Fruit fly (Drosophila melanogaster) whole organism, embryonic: ENCODE measurements around the gene Trs20.

Experiments
- Atf3 ChIP-seq: fragments of 200-800 bp; sonication (Bioruptor generic); optimal IDR thresholded peaks from 3 replicates; lab custom pipeline; 2016; ENCODE audit warnings: missing biosample characterization, missing genetic modification characterization
- Bdp1 ChIP-seq: fragments of 200-800 bp; sonication (Bioruptor generic); optimal IDR thresholded peaks from 3 replicates; lab custom pipeline; 2016; ENCODE audit warnings: missing biosample characterization, missing genetic modification characterization
- Bgb ChIP-seq: fragments of 200-800 bp; sonication (Bioruptor generic); IDR thresholded peaks from 2 replicates; pipeline ENCODE4 v1.3.6; 2022; ENCODE audit warnings: missing biosample characterization, missing genetic modification characterization; ENCODE audit not compliant: partially characterized antibody
- Blimp-1 ChIP-seq: fragments of 200-800 bp; sonication (Bioruptor generic); optimal IDR thresholded peaks from 3 replicates; lab custom pipeline; 2018; ENCODE audit warnings: missing biosample characterization, missing genetic modification characterization, mild to moderate bottlenecking, moderate library complexity, missing genetic modification reagents
- CG1233 ChIP-seq: fragments of 200-800 bp; sonication (Bioruptor generic); optimal IDR thresholded peaks from 4 replicates; lab custom pipeline; 2018; ENCODE audit warnings: missing biosample characterization, mild to moderate bottlenecking, missing genetic modification characterization
- CG13296 ChIP-seq: fragments of 200-800 bp; sonication (Bioruptor generic); optimal IDR thresholded peaks from 3 replicates; lab custom pipeline; 2018; ENCODE audit warnings: missing biosample characterization, mild to moderate bottlenecking, missing genetic modification characterization
- CG14710 ChIP-seq: fragments of 200-800 bp; sonication (Bioruptor generic); optimal IDR thresholded peaks from 3 replicates; lab custom pipeline; 2019; ENCODE audit warnings: missing biosample characterization, mild to moderate bottlenecking, missing genetic modification characterization, moderate library complexity
- CG15269 ChIP-seq: fragments of 200-800 bp; sonication (Bioruptor generic); optimal IDR thresholded peaks from 2 replicates; lab custom pipeline; 2018; ENCODE audit warnings: missing biosample characterization, mild to moderate bottlenecking, missing genetic modification characterization, moderate library complexity
- CG17186 ChIP-seq: fragments of 200-800 bp; sonication (Bioruptor generic); optimal IDR thresholded peaks from 3 replicates; lab custom pipeline; 2017; ENCODE audit warnings: missing biosample characterization, missing genetic modification reagents, missing genetic modification characterization
- CG17612 ChIP-seq: fragments of 200-800 bp; sonication (Bioruptor generic); IDR thresholded peaks from 2 replicates; pipeline ENCODE4 v1.3.6; 2022; ENCODE audit warnings: missing biosample characterization, missing genetic modification characterization
- CG2120 ChIP-seq: fragments of 200-800 bp; sonication (Bioruptor generic); optimal IDR thresholded peaks from 3 replicates; lab custom pipeline; 2016; ENCODE audit warnings: missing biosample characterization, missing genetic modification characterization
- CG2199 ChIP-seq: fragments of 200-800 bp; sonication (Bioruptor generic); IDR thresholded peaks from 3 replicates; pipeline ENCODE4 v1.3.6; 2022; ENCODE audit warnings: missing biosample characterization, missing genetic modification characterization
- CG3847 ChIP-seq: fragments of 200-800 bp; sonication (Bioruptor generic); IDR thresholded peaks from 2 replicates; pipeline ENCODE4 v1.3.6; 2022; ENCODE audit warnings: missing biosample characterization, missing genetic modification characterization
- CG4854 ChIP-seq: fragments of 200-800 bp; sonication (Bioruptor generic); optimal IDR thresholded peaks from 2 replicates; lab custom pipeline; 2016; ENCODE audit warnings: missing biosample characterization, missing genetic modification characterization, inconsistent platforms
- CG5953 ChIP-seq: fragments of 200-800 bp; sonication (Bioruptor generic); IDR thresholded peaks from 2 replicates; pipeline ENCODE4 v1.3.6; 2022; ENCODE audit warnings: missing biosample characterization, missing genetic modification characterization
- CG6689 ChIP-seq: fragments of 200-800 bp; sonication (Bioruptor generic); IDR thresholded peaks from 2 replicates; pipeline ENCODE4 v1.3.6; 2022; ENCODE audit warnings: missing biosample characterization, missing genetic modification characterization
- CG8281 ChIP-seq: fragments of 200-800 bp; sonication (Bioruptor generic); optimal IDR thresholded peaks from 2 replicates; lab custom pipeline; 2018; ENCODE audit warnings: missing biosample characterization, mild to moderate bottlenecking, missing genetic modification characterization, moderate library complexity
- CG8388 ChIP-seq: fragments of 200-800 bp; sonication (Bioruptor generic); optimal IDR thresholded peaks from 2 replicates; lab custom pipeline; 2019; ENCODE audit warnings: missing biosample characterization, mild to moderate bottlenecking, missing genetic modification characterization, moderate library complexity
- CG8478 ChIP-seq: fragments of >200 bp; optimal IDR thresholded peaks from 2 replicates; lab custom pipeline; 2018
- Dip2 ChIP-seq: fragments of 200-800 bp; sonication (Bioruptor generic); IDR thresholded peaks from 2 replicates; pipeline ENCODE4 v1.3.6; 2022; ENCODE audit warnings: missing biosample characterization, missing genetic modification characterization
- Dip3 ChIP-seq: fragments of 200-800 bp; sonication (Bioruptor generic); optimal IDR thresholded peaks from 3 replicates; lab custom pipeline; 2016; ENCODE audit warnings: missing biosample characterization, missing genetic modification characterization
- Elba2 ChIP-seq: fragments of 200-800 bp; sonication (Bioruptor generic); optimal IDR thresholded peaks from 3 replicates; lab custom pipeline; 2016; ENCODE audit warnings: missing biosample characterization, missing genetic modification characterization
- HmgZ ChIP-seq: fragments of 200-800 bp; sonication (Bioruptor generic); optimal IDR thresholded peaks from 2 replicates; lab custom pipeline; 2018; ENCODE audit warnings: missing biosample characterization, mild to moderate bottlenecking, missing genetic modification characterization
- Lhr ChIP-seq: fragments of 200-800 bp; sonication (Bioruptor generic); optimal IDR thresholded peaks from 3 replicates; lab custom pipeline; 2017; ENCODE audit warnings: mild to moderate bottlenecking, missing biosample characterization, missing genetic modification reagents, missing genetic modification characterization
- Lpt ChIP-seq: fragments of >200 bp; optimal IDR thresholded peaks from 2 replicates; lab custom pipeline; 2018; ENCODE audit warnings: missing biosample characterization, missing genetic modification characterization
- Scr ChIP-seq: fragments of 200-800 bp; sonication (Bioruptor generic); IDR thresholded peaks from 2 replicates; pipeline ENCODE4 v1.3.6; 2022; ENCODE audit warnings: missing biosample characterization, missing genetic modification characterization; ENCODE audit not compliant: partially characterized antibody
- Tbp ChIP-seq: fragments of >200 bp; optimal IDR thresholded peaks from 2 replicates; lab custom pipeline; 2018; ENCODE audit warnings: missing biosample characterization, missing genetic modification characterization
- Usf ChIP-seq: fragments of 200-800 bp; sonication (Bioruptor generic); optimal IDR thresholded peaks from 2 replicates; lab custom pipeline; 2017; ENCODE audit warnings: missing genotype, missing biosample characterization, missing genetic modification characterization
- Xbp1 ChIP-seq: fragments of 200-800 bp; sonication (Bioruptor generic); optimal IDR thresholded peaks from 3 replicates; lab custom pipeline; 2016; ENCODE audit warnings: missing biosample characterization, mild to moderate bottlenecking, missing genetic modification characterization
- ara ChIP-seq: fragments of 200-800 bp; sonication (Bioruptor generic); IDR thresholded peaks from 2 replicates; pipeline ENCODE4 v1.3.6; 2022; ENCODE audit warnings: missing biosample characterization, missing genetic modification characterization
- ase ChIP-seq: fragments of 200-800 bp; sonication (Bioruptor generic); IDR thresholded peaks from 3 replicates; pipeline ENCODE4 v1.3.6; 2022; ENCODE audit warnings: missing biosample characterization, missing genetic modification characterization
- ato ChIP-seq: fragments of 200-800 bp; sonication (Bioruptor generic); IDR thresholded peaks from 2 replicates; pipeline ENCODE4 v1.3.6; 2022; ENCODE audit warnings: missing biosample characterization, missing genetic modification characterization; ENCODE audit not compliant: partially characterized antibody
- chn ChIP-seq: fragments of 200-800 bp; sonication (Bioruptor generic); optimal IDR thresholded peaks from 2 replicates; lab custom pipeline; 2016; ENCODE audit warnings: missing biosample characterization, missing genetic modification characterization
- danr ChIP-seq: fragments of 200-800 bp; sonication (Bioruptor generic); IDR thresholded peaks from 2 replicates; pipeline ENCODE4 v1.3.6; 2022; ENCODE audit warnings: missing biosample characterization, missing genetic modification characterization
- dimm ChIP-seq: fragments of 200-800 bp; sonication (Bioruptor generic); IDR thresholded peaks from 2 replicates; pipeline ENCODE4 v1.3.6; 2022; ENCODE audit warnings: missing biosample characterization, missing genetic modification characterization
- ems ChIP-seq: fragments of 200-800 bp; sonication (Bioruptor generic); optimal IDR thresholded peaks from 3 replicates; lab custom pipeline; 2016; ENCODE audit warnings: missing biosample characterization, missing genetic modification characterization
- ftz-f1 ChIP-seq: fragments of 200-800 bp; sonication (Bioruptor generic); optimal IDR thresholded peaks from 2 replicates; lab custom pipeline; 2016; ENCODE audit warnings: missing biosample characterization, missing genetic modification characterization
- gem ChIP-seq: fragments of 200-800 bp; sonication (Bioruptor generic); optimal IDR thresholded peaks from 2 replicates; lab custom pipeline; 2019; ENCODE audit warnings: missing biosample characterization, mild to moderate bottlenecking, missing genetic modification characterization, moderate library complexity
- hth ChIP-seq: fragments of >200 bp; optimal IDR thresholded peaks from 2 replicates; lab custom pipeline; 2017; ENCODE audit warnings: inconsistent platforms
- jigr1 ChIP-seq: fragments of 200-800 bp; sonication (Bioruptor generic); IDR thresholded peaks from 3 replicates; pipeline ENCODE4 v1.3.6; 2022; ENCODE audit warnings: missing biosample characterization, missing genetic modification characterization
- kni ChIP-seq: fragments of 200-800 bp; sonication (Bioruptor generic); optimal IDR thresholded peaks from 3 replicates; lab custom pipeline; 2017; ENCODE audit warnings: mild to moderate bottlenecking, missing biosample characterization, missing genetic modification reagents, missing genetic modification characterization
- lov ChIP-seq, 2 experiments: fragments of 200-800 bp in 1 of 2; fragments of >200 bp in 1 of 2; sonication (Bioruptor generic) in 1 of 2; IDR thresholded peaks in 1 of 2; optimal IDR thresholded peaks in 1 of 2; 2 replicates in 1 of 2; 3 replicates in 1 of 2; pipeline versions ENCODE4 v1.3.6 to Lab custom; 2017 to 2022; ENCODE audit warnings: missing biosample characterization in 1 of 2, missing genetic modification characterization in 1 of 2
- pzg ChIP-seq: fragments of 200-800 bp; sonication (Bioruptor generic); optimal IDR thresholded peaks from 3 replicates; lab custom pipeline; 2018; ENCODE audit warnings: missing biosample characterization, mild to moderate bottlenecking, missing genetic modification characterization, moderate library complexity
- rib ChIP-seq: fragments of 200-800 bp; sonication (Bioruptor generic); IDR thresholded peaks from 2 replicates; pipeline ENCODE4 v1.3.6; 2022; ENCODE audit warnings: missing biosample characterization, missing genetic modification characterization
- sd ChIP-seq: fragments of 200-800 bp; sonication (Bioruptor generic); optimal IDR thresholded peaks from 3 replicates; lab custom pipeline; 2018; ENCODE audit warnings: missing biosample characterization, mild to moderate bottlenecking, missing genetic modification characterization, moderate library complexity
- seq ChIP-seq: fragments of 200-800 bp; sonication (Bioruptor generic); IDR thresholded peaks from 2 replicates; pipeline ENCODE4 v1.3.6; 2022; ENCODE audit warnings: missing biosample characterization, missing genetic modification characterization
- sr ChIP-seq: fragments of 200-800 bp; sonication (Bioruptor generic); IDR thresholded peaks from 3 replicates; pipeline ENCODE4 v1.3.6; 2022; ENCODE audit warnings: missing biosample characterization, missing genetic modification characterization
- usp ChIP-seq: fragments of >200 bp; optimal IDR thresholded peaks from 2 replicates; lab custom pipeline; 2017; ENCODE audit warnings: missing biosample characterization, missing genetic modification characterization
- wek ChIP-seq: fragments of 200-800 bp; sonication (Bioruptor generic); optimal IDR thresholded peaks from 3 replicates; lab custom pipeline; 2018; ENCODE audit warnings: missing biosample characterization, mild to moderate bottlenecking, missing genetic modification characterization, moderate library complexity
- zfh1 ChIP-seq: fragments of 200-800 bp; sonication (Bioruptor generic); IDR thresholded peaks from 3 replicates; pipeline ENCODE4 v1.3.6; 2022; ENCODE audit warnings: missing biosample characterization, missing genetic modification characterization

Trs20 gene

DNA sequence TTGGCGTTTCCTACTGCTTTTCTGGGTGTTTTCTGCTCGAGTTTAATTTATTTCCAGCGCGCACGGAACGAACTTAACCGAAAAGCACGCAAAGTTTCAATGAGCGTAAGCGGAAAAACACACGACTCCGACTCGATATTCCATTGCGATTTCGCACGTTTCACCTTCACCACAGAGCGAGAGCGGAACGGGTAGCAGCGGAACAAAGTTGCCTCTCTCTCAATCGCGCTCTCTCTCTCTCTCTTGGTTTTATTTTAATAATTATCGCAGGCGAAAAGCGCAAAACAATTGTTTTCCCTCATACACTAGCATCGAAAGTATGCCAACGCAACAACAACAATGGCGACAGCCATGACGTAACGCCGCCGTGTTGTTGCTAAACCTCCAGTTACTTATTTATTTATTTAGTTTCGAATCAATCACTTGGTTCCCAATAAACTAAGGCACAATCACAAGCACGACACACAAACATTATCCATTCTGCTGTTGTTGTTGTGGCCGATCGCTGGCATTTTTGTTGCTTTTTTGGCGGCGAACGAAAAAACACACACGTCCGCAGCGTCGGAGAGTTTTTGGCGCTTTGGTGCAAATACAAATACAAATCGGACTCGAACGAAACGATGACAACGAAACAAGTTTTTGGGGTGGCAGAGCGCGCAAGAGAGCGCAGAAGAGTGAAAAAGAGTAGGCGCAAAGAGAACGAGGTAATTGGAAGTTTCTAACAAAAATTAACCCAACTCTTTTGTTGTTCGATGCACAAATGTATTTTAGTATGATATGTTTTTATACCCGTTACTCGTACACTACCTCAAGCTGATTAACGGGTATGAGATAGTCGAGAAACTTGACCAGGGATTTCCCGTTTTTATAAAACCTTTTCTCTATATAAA is 33.0 kb upstream of the Trs20 start, which contains the start of gene CG5151 (continued):
- no peak for TF ChIP-seq CG1233 (GFP tag; lab: Kevin White, UChicago)
- no peak for TF ChIP-seq Lpt (GFP tag; lab: Kevin White, UChicago)
- TF ChIP-seq HmgZ (tag; lab: Kevin White, UChicago), result no peak
- TF ChIP-seq gem (tag; lab: Kevin White, UChicago), result no peak
- no peak for TF ChIP-seq Atf3
- TF ChIP-seq dimm (GFP tag; lab: Robert Waterston, UW), result no peak
- no peak for TF ChIP-seq hth (lab: Kevin White, UChicago)
- no peak for TF ChIP-seq CG17612 (GFP tag; lab: Robert Waterston, UW)
- TF ChIP-seq Lhr (GFP tag; lab: Kevin White, UChicago), result no peak
- no peak for TF ChIP-seq zfh1 (GFP tag; lab: Robert Waterston, UW)
- TF ChIP-seq CG2120 (GFP tag; lab: Kevin White, UChicago), result no peak
- TF ChIP-seq kni (GFP tag; lab: Kevin White, UChicago), result peak; percentile 30
- no peak for TF ChIP-seq CG5953 (GFP tag; lab: Robert Waterston, UW)
- TF ChIP-seq pzg (GFP tag; lab: Kevin White, UChicago), result no peak
- no peak for TF ChIP-seq chn (GFP tag; lab: Kevin White, UChicago)
- no peak for TF ChIP-seq sr (GFP tag; lab: Robert Waterston, UW)
- no peak for TF ChIP-seq CG4854 (GFP tag; lab: Kevin White, UChicago)
- TF ChIP-seq jigr1 (GFP tag; lab: Robert Waterston, UW), result no peak
- no peak for TF ChIP-seq CG8478 (lab: Kevin White, UChicago)
- TF ChIP-seq CG13296 (GFP tag; lab: Kevin White, UChicago), result peak; percentile 22
- TF ChIP-seq ems (GFP tag; lab: Kevin White, UChicago), result no peak
- no peak for TF ChIP-seq Usf (GFP tag; lab: Kevin White, UChicago)
- TF ChIP-seq Bgb, result peak; percentile 81
- TF ChIP-seq usp (GFP tag; lab: Kevin White, UChicago), result no peak
- peak; percentile 20 for TF ChIP-seq wek
- no peak for TF ChIP-seq Bdp1 (GFP tag; lab: Kevin White, UChicago)
- TF ChIP-seq CG8388 (GFP tag; lab: Kevin White, UChicago), result no peak
- no peak for TF ChIP-seq Dip2 (GFP tag; lab: Robert Waterston, UW)
- TF ChIP-seq seq, result no peak
- no peak for TF ChIP-seq CG3847
- no peak for TF ChIP-seq CG8281 (tag; lab: Kevin White, UChicago)
- TF ChIP-seq Elba2 (GFP tag; lab: Kevin White, UChicago), result no peak
- no peak for TF ChIP-seq CG6689 (GFP tag; lab: Robert Waterston, UW)
- peak; percentile 76 for TF ChIP-seq sd (tag; lab: Kevin White, UChicago)
- no peak for TF ChIP-seq CG2199 (GFP tag; lab: Robert Waterston, UW)
- no peak for TF ChIP-seq CG17186

DNA sequence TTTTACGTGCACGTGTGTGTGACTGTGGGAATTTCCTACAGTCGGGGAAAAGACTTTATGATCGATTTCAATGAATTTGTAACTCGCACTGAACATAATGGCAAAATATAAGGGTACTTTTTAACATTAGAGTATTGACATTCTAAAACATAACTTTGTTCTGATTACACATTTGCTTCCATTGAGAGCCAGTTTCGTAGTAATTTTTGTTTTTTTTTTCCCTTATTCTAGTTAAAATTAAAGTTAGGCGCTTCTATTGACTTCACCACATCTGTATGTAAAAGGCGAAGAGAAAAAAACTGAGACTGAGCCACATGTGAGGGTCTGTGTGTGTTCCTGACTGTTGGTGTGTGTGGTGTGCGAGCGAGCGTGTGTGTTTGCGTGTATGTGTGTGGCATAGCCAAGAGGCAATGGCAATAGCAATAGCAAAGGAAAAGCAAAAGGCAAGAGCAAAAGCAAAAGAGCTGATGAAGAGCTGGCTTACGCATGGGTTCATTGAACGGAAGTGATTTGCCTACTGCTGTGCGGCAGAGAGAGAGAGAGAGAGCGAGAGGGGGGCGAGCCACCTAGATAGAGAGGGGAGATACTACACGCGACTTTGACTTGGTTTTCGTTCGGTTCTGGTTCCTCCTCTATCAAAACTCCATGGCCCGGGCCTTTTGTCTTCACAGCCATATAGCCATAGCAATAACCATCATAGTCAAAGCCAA is 30.6 kb upstream of the Trs20 start:
- no peak for TF ChIP-seq ara (GFP tag; lab: Robert Waterston, UW)
- no peak for TF ChIP-seq Scr (GFP tag; lab: Robert Waterston, UW)
- TF ChIP-seq ato, result no peak
- no peak for TF ChIP-seq lov (optimal IDR thresholded peaks at IDR 0.05; lab: Kevin White, UChicago)
- TF ChIP-seq lov (GFP tag; IDR thresholded peaks at IDR 0.05; lab: Robert Waterston, UW), result no peak
- peak; percentile 67 for TF ChIP-seq Blimp-1 (GFP tag; lab: Kevin White, UChicago)
- peak; percentile 74 for TF ChIP-seq Dip3 (GFP tag; lab: Kevin White, UChicago)
- peak; percentile 82 for TF ChIP-seq CG15269
- TF ChIP-seq danr (GFP tag; lab: Robert Waterston, UW), result peak; percentile 11; the same call in 1 of the 2 replicates
- peak; percentile 54 for TF ChIP-seq CG14710 (tag; lab: Kevin White, UChicago)
- 0 out of 2 replicates have a peak, but pooled peaks have one; percentile 41 for TF ChIP-seq rib (GFP tag; lab: Robert Waterston, UW)
- peak; percentile 64 for TF ChIP-seq Xbp1
- TF ChIP-seq ftz-f1 (GFP tag; lab: Kevin White, UChicago), result no peak
- TF ChIP-seq ase (GFP tag; lab: Robert Waterston, UW), result 0 out of 3 replicates have a peak, but pooled peaks have one; percentile 39
- TF ChIP-seq Tbp (GFP tag; lab: Kevin White, UChicago), result no peak
